Comparison of ENCODE assay signal across 1 fruit fly cellular context in genomic region chr3R:26096192-26096591, dm6.
TF ChIP-seq lines count a peak whose summit lies in the region.

No protein-coding gene starts in this region.

TF ChIP-seq in whole organism, embryonic, 481 proteins besides CTCF, POLR2A, EP300 and RAD21 (continued from another document):
- TF ChIP-seq seq (GFP tag; IDR thresholded peaks at IDR 0.05; lab: Robert Waterston, UW) (no peak), amos (GFP tag; IDR thresholded peaks at IDR 0.05; lab: Robert Waterston, UW; ENCODE audit: partially characterized antibody) (no peak), CG3726 (GFP tag; IDR thresholded peaks at IDR 0.05; lab: Robert Waterston, UW) (no peak), E2f1 (GFP tag; IDR thresholded peaks at IDR 0.05; lab: Robert Waterston, UW) (no peak)
